Worm (Caenorhabditis elegans) whole organism, L4 larva: ENCODE data around the gene W08E12.7.

Experiments used
- ces-1 ChIP-seq: fragments of 150-350 bp; sonication (generic microtip); optimal IDR thresholded peaks from 4 replicates; lab custom pipeline; 2014; ENCODE audit warnings: missing biosample characterization, missing genetic modification reagents, missing genetic modification characterization
- lsy-2 ChIP-seq, 2 experiments: fragments of 150-350 bp in 1 of 2; sonication (generic microtip) in 1 of 2; optimal IDR thresholded peaks; 2 replicates each; lab custom pipeline; 2014 to 2017; ENCODE audit warnings: missing biosample characterization in 2 of 2, missing genetic modification characterization in 2 of 2
- mep-1 ChIP-seq: fragments of 150-350 bp; sonication (generic microtip); optimal IDR thresholded peaks from 3 replicates; lab custom pipeline; 2014; ENCODE audit warnings: missing biosample characterization, missing genetic modification characterization
- mxl-2 ChIP-seq: fragments of 200-800 bp; sonication (Bioruptor generic); conservative IDR thresholded peaks from 2 replicates; pipeline ENCODE4 v1.3.6; 2022; ENCODE audit warnings: missing genetic modification reagents, missing genetic modification characterization, missing compliant biosample characterization
- skn-1 ChIP-seq: fragments of 150-350 bp; optimal IDR thresholded peaks from 2 replicates; lab custom pipeline; 2014; ENCODE audit warnings: missing biosample characterization, missing genetic modification characterization
- ztf-11 ChIP-seq: fragments of 150-350 bp; optimal IDR thresholded peaks from 2 replicates; lab custom pipeline; 2014; ENCODE audit warnings: missing biosample characterization, missing genetic modification characterization

- TF ChIP-seq skn-1 (no peak), lsy-2 (tag; optimal IDR thresholded peaks at IDR 0.05; lab: Kevin White, UChicago) (no peak), ces-1 (GFP tag; lab: Kevin White, UChicago) (no peak), mep-1 (tag; lab: Kevin White, UChicago) (no peak), mxl-2 (GFP tag; lab: Robert Waterston, UW) (no peak), ztf-11 (tag; lab: Kevin White, UChicago) (no peak)
Measured at ce11 chrIV:3254443-3254842, 40.5 kb upstream of the W08E12.7 start, which contains the start of gene dmd-9.
